Worm (Caenorhabditis elegans): Measurements from ENCODE around the gene pigw-1.

pigw-1 gene

DNA sequence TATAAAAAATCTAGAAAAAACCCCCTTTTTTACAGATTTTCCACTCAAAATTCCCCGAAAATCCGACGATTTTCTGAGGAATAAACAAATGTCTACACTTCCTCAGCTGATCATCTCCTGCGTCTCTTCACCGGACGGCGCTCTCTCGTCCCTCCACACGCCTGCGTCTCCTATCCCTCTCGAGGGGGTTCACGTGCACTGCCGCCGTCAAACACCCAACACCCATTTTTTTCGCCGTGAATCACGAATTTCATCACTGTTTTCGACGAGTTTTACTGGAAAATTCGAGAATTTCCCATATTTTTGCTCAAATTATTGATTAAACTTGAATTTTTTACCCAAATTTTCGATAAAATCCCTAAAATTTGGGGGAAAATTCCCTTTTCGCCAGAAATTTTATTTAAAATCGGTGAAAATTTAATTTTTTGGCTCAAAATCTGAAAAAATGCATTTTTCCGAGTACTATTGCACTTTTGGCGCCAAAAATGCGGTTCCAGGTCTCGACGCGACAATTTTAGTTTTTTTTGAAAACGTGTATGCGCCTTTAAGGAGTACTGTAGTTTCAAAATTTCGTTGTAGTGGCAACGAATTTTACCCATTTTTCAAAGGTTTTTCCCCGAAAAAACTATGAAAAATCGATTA lies 36.2 kb upstream of the pigw-1 start:
- TF ChIP-seq R02D3.7 (tag; optimal IDR thresholded peaks at IDR 0.05) (no peak), elt-2 (tag; optimal IDR thresholded peaks at IDR 0.05) (peak; percentile 36), nhr-25 (tag; optimal IDR thresholded peaks at IDR 0.05) (no peak), fkh-10 (GFP tag; optimal IDR thresholded peaks at IDR 0.05) (peak; percentile 26), lin-15B (tag; optimal IDR thresholded peaks at IDR 0.05) (peak; percentile 15), snpc-4 (tag; optimal IDR thresholded peaks at IDR 0.05) (peak; percentile 29), nhr-43 (tag; optimal IDR thresholded peaks at IDR 0.05; ENCODE audit: poor library complexity, severe bottlenecking) (no peak), unc-62 (GFP tag; optimal IDR thresholded peaks at IDR 0.05) (no peak), jun-1 (tag; optimal IDR thresholded peaks at IDR 0.05) (peak; percentile 5), zag-1 (tag; optimal IDR thresholded peaks at IDR 0.05) (no peak), nhr-12 (tag; optimal IDR thresholded peaks at IDR 0.05) (no peak), lin-39 (tag; optimal IDR thresholded peaks at IDR 0.05) (peak; percentile 6), mml-1 (tag; optimal IDR thresholded peaks at IDR 0.05) (no peak), nhr-28 (tag; optimal IDR thresholded peaks at IDR 0.05) (no peak), unc-39 (tag; optimal IDR thresholded peaks at IDR 0.05) (no peak), nfya-1 (tag; optimal IDR thresholded peaks at IDR 0.05; ENCODE audit: insufficient read depth) (peak; percentile 48), ztf-4 (tag; optimal IDR thresholded peaks at IDR 0.05) (no peak), elt-3 (tag; optimal IDR thresholded peaks at IDR 0.05) (no peak), ama-1 (optimal IDR thresholded peaks at IDR 0.05) (no peak), skn-1 (tag; optimal IDR thresholded peaks at IDR 0.05) (no peak), nhr-11 (tag; optimal IDR thresholded peaks at IDR 0.05) (no peak), hmg-11 (tag; optimal IDR thresholded peaks at IDR 0.05) (peak; percentile 43), ZK546.5 (tag; optimal IDR thresholded peaks at IDR 0.05) (no peak), ceh-82 (tag; optimal IDR thresholded peaks at IDR 0.05) (no peak), ceh-16 (tag; optimal IDR thresholded peaks at IDR 0.05) (no peak), pha-4 (tag; optimal IDR thresholded peaks at IDR 0.05) (peak; percentile 57), pqm-1 (tag; optimal IDR thresholded peaks at IDR 0.05) (no peak), ceh-28 (tag; optimal IDR thresholded peaks at IDR 0.05) (peak; percentile 26), nhr-23 (tag; optimal IDR thresholded peaks at IDR 0.05) (peak; percentile 28), mdl-1 (tag; optimal IDR thresholded peaks at IDR 0.05) (peak; percentile 68), eor-1 (tag; optimal IDR thresholded peaks at IDR 0.05) (no peak), ceh-9 (tag; optimal IDR thresholded peaks at IDR 0.05) (no peak)

DNA sequence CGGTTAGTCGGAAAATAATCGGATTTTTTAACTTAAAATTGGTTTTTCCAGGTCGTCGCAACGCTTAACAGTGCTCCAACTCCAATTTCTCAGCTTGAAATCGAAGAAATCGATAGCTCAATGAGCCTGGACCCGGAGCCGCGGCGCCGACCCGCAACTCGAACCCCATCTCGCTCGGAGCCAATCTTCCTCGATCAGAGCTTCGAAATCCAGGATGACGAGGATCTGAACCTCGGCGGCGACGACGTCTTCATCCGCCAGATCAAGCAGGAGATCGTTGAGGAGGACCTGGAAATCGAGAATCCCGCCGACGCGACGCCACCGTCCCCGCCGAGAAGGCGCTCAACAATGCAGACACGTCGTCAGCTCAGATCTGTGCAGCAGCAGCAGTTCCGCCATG lies 35.5 kb upstream of the pigw-1 start:
- TF ChIP-seq pqm-1 (tag; optimal IDR thresholded peaks at IDR 0.05), result no peak
- no peak for TF ChIP-seq ama-1 (optimal IDR thresholded peaks at IDR 0.05)

DNA sequence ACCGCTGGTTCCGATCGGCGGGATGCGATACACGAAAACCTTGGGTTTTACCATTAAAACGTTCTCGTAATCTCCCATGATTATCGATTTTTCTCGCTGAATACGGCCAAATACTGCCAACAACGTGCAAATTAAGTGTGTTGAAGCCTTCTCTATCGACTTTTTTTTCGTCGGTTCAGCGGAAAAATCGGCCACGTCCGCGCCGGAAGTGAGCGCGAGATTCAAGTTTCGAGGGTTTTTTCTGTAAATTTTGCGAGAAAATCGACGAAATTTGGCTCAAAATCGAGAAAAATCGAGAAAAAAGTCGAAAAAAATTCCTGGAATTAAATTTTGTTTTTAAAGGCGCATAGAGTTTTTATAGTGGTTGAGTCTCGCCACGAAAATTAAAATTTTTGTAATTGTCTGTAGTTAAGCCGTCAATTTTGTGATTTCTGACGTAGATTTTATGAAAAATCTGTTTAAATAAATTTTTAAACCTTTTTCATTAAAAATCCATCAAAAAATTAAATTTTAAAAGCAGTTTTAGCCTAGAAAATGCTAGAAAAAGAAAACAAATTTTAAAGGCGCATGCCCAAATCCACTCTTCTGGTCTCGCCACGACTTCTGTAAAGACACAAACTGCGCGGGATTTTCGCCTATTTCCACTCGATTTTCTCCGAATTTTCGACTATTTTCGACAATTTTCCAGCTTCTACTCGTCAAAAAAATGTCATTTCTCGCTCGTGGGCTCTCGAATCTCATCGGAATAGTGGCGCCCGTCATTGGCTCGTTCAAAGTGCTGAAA lies 34.6 kb upstream of the pigw-1 start, which contains the start of the genes ncap-1 and Y110A2AR.1:
ncap-1 (minus strand) TSS at position 241 of the 784 bp plus-strand sequence.
Y110A2AR.1 (plus strand) TSS at position 637 of the 784 bp plus-strand sequence.
- no peak for TF ChIP-seq skn-1 (tag; optimal IDR thresholded peaks at IDR 0.05)
- no peak for TF ChIP-seq elt-3 (tag; optimal IDR thresholded peaks at IDR 0.05)
- no peak for TF ChIP-seq nhr-25 (tag; optimal IDR thresholded peaks at IDR 0.05)
- TF ChIP-seq nfya-1 (tag; optimal IDR thresholded peaks at IDR 0.05; ENCODE audit: insufficient read depth), result peak; percentile 24
- peak; percentile 10 for TF ChIP-seq lin-15B (tag; optimal IDR thresholded peaks at IDR 0.05)
- no peak for TF ChIP-seq sea-2 (GFP tag; optimal IDR thresholded peaks at IDR 0.05)
- TF ChIP-seq ceh-9 (tag; optimal IDR thresholded peaks at IDR 0.05), result no peak
- TF ChIP-seq pha-4 (tag; optimal IDR thresholded peaks at IDR 0.05), result peak; percentile 9
- no peak for TF ChIP-seq nhr-11 (tag; optimal IDR thresholded peaks at IDR 0.05)
- no peak for TF ChIP-seq fkh-10 (GFP tag; optimal IDR thresholded peaks at IDR 0.05)

DNA sequence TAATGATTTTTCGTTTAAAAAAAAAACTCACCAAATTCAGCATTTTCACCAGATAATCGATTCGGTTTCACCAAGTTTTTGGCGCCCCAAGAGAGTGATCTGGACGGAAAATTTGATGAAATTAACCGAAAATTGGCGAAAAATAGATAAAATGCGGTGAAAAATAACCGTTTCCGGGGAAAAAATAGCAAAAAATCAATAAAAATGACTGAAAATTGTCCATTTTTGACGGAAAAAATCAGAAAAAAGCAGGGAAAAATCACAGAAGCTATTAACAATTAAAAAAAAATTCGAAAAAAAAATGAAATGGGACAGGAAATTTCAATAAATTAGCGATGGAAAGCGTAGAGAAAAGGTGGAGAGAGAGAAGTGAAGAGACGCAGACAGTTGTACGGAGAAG lies 28.8 kb upstream of the pigw-1 start, which contains the start of gene ubc-15:
ubc-15 (minus strand) TSS at position 101 of the 400 bp plus-strand sequence.
- TF ChIP-seq elt-1 (tag; optimal IDR thresholded peaks at IDR 0.05), result no peak
